Worm (Caenorhabditis elegans) whole organism, L1 larva: ENCODE data around the gene cnb-1.

Source experiments
- ceh-8 ChIP-seq: fragments of 200-800 bp; sonication (Bioruptor generic); optimal IDR thresholded peaks from 2 replicates; lab custom pipeline; 2018; ENCODE audit warnings: mild to moderate bottlenecking, missing genetic modification characterization, moderate library complexity, missing compliant biosample characterization
- elt-3 ChIP-seq, 6 experiments: fragments of 150-350 bp in 1 of 6; sonication (generic microtip); optimal IDR thresholded peaks; 2 replicates each; lab custom pipeline; 2017 to 2018; ENCODE audit warnings: missing biosample characterization in 6 of 6, missing genetic modification characterization in 6 of 6, inconsistent platforms in 1 of 6
- grh-1 ChIP-seq: fragments of 200-800 bp; sonication (Bioruptor generic); IDR thresholded peaks from 2 replicates; pipeline ENCODE4 v1.3.6; 2022; ENCODE audit warnings: missing genetic modification reagents, missing genetic modification characterization, missing compliant biosample characterization
- hlh-4 ChIP-seq: sonication (generic microtip); optimal IDR thresholded peaks from 2 replicates; lab custom pipeline; 2016; ENCODE audit warnings: mild to moderate bottlenecking, missing genetic modification characterization, missing compliant biosample characterization
- lin-35 ChIP-seq, 2 experiments: fragments of 150-350 bp; optimal IDR thresholded peaks; 2 replicates each; lab custom pipeline; 2014; ENCODE audit warnings: missing biosample characterization in 2 of 2, missing genetic modification characterization in 2 of 2, missing genetic modification reagents in 2 of 2
- lsy-2 ChIP-seq, 2 experiments: fragments of 150-350 bp; optimal IDR thresholded peaks; 2 replicates each; lab custom pipeline; 2014; ENCODE audit warnings: missing biosample characterization in 2 of 2, missing genetic modification characterization in 2 of 2
- nhr-11 ChIP-seq: fragments of 150-350 bp; optimal IDR thresholded peaks from 2 replicates; lab custom pipeline; 2014; ENCODE audit warnings: missing biosample characterization, missing genetic modification characterization
- nhr-77 ChIP-seq: fragments of 150-350 bp; optimal IDR thresholded peaks from 2 replicates; lab custom pipeline; 2014; ENCODE audit warnings: missing biosample characterization, missing genetic modification characterization
- pqm-1 ChIP-seq: sonication (generic microtip); optimal IDR thresholded peaks from 3 replicates; lab custom pipeline; 2017; ENCODE audit warnings: missing biosample characterization, missing genetic modification characterization
- ztf-11 ChIP-seq, 2 experiments: sonication (generic microtip); optimal IDR thresholded peaks; 2 replicates each; lab custom pipeline; 2016 to 2017; ENCODE audit warnings: missing genetic modification characterization in 2 of 2, missing biosample characterization in 1 of 2, missing compliant biosample characterization in 1 of 2

- TF ChIP-seq lin-35 (GFP tag; optimal IDR thresholded peaks at IDR 0.05; lab: Kevin White, UChicago): peak; percentile 48 to 58
- peak in 1 of 2 experiments; percentile 7 for TF ChIP-seq ztf-11 (tag; optimal IDR thresholded peaks at IDR 0.05; lab: Kevin White, UChicago)
- TF ChIP-seq lsy-2 (tag; optimal IDR thresholded peaks at IDR 0.05; lab: Kevin White, UChicago): peak; percentile 66 to 73
- no peak for TF ChIP-seq nhr-77 (tag; lab: Kevin White, UChicago)
- TF ChIP-seq elt-3 (tag; optimal IDR thresholded peaks at IDR 0.05; lab: Kevin White, UChicago): no peak
- TF ChIP-seq nhr-11 (tag; lab: Kevin White, UChicago): peak; percentile 17
- no peak for TF ChIP-seq grh-1 (GFP tag; lab: Robert Waterston, UW)
- TF ChIP-seq hlh-4 (tag; lab: Kevin White, UChicago): no peak
- no peak for TF ChIP-seq pqm-1
- TF ChIP-seq ceh-8 (GFP tag; lab: Kevin White, UChicago): no peak
These were observed at the start of gene cnb-1 for ce11 chrV:11375150-11375792.
